Worm (Caenorhabditis elegans): Measurements from ENCODE around the gene ZK666.1.
A peak's percentile ranks its signal among the peaks of the same experiment; 100 is the strongest.

Gene ZK666.1

DNA sequence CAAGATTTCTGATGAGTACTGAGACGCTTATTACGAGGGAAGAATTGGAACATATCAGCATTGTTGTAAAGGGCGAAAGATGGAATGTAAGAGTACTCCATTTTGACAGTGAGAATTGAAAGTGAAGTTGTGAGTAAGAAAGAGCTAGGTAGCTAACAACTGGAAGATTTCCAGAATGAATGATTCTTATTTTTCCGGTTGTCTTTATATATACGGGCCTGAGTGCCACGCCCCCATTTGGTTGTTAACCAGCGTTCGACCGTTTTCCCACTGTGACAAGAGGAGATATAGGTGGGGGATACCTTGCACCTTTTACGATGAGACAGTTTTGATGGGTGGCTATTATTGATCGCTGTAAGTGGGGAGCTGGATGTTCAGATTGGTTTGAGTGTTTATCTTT, at the start of gene ZK666.1:
Gene ZK666.1 (minus strand): TSS at position 101 of the 400 bp plus-strand sequence.
- TF ChIP-seq unc-39 (tag; optimal IDR thresholded peaks at IDR 0.05): no peak

DNA sequence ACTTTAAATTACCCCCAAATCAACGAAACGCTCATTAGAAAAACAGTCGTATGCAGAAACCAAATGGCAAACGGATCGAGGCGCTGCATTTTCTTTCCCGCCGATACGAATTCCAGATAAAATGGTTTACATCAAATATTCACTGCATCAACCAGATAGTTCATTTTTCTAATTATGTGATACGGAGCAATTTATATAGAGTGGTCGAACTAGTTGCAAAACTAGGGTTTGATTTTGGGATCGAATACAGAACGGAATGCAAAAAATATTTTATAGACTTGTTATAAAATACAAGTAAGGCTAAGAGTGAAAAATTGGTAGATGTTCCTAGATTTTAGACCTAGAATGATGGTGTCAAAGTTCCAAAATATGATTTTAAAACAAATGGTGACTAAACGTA, 48.7 kb upstream of the ZK666.1 start:
- TF ChIP-seq unc-62 (GFP tag; optimal IDR thresholded peaks at IDR 0.05): no peak
- no peak for TF ChIP-seq ceh-82 (tag; optimal IDR thresholded peaks at IDR 0.05)
- no peak for TF ChIP-seq egl-5 (tag; optimal IDR thresholded peaks at IDR 0.05)
- no peak for TF ChIP-seq unc-39 (tag; optimal IDR thresholded peaks at IDR 0.05)
- TF ChIP-seq tbx-2 (tag; optimal IDR thresholded peaks at IDR 0.05): no peak
- TF ChIP-seq elt-3 (tag; optimal IDR thresholded peaks at IDR 0.05): no peak
- TF ChIP-seq hmg-11 (tag; optimal IDR thresholded peaks at IDR 0.05): no peak
- no peak for TF ChIP-seq ztf-4 (tag; optimal IDR thresholded peaks at IDR 0.05)
- no peak for TF ChIP-seq R02D3.7 (tag; optimal IDR thresholded peaks at IDR 0.05)
- no peak for TF ChIP-seq jun-1 (tag; optimal IDR thresholded peaks at IDR 0.05)
- no peak for TF ChIP-seq ceh-9 (tag; optimal IDR thresholded peaks at IDR 0.05)
- no peak for TF ChIP-seq ztf-11 (tag; optimal IDR thresholded peaks at IDR 0.05)
- no peak for TF ChIP-seq fos-1 (tag; optimal IDR thresholded peaks at IDR 0.05)
- no peak for TF ChIP-seq nhr-11 (tag; optimal IDR thresholded peaks at IDR 0.05)
- TF ChIP-seq nhr-28 (tag; optimal IDR thresholded peaks at IDR 0.05): no peak
- no peak for TF ChIP-seq lsy-12 (tag; optimal IDR thresholded peaks at IDR 0.05)
- no peak for TF ChIP-seq nhr-76 (tag; optimal IDR thresholded peaks at IDR 0.05)
- TF ChIP-seq lin-39 (tag; optimal IDR thresholded peaks at IDR 0.05): no peak
- TF ChIP-seq aly-2 (tag; optimal IDR thresholded peaks at IDR 0.05): no peak

DNA sequence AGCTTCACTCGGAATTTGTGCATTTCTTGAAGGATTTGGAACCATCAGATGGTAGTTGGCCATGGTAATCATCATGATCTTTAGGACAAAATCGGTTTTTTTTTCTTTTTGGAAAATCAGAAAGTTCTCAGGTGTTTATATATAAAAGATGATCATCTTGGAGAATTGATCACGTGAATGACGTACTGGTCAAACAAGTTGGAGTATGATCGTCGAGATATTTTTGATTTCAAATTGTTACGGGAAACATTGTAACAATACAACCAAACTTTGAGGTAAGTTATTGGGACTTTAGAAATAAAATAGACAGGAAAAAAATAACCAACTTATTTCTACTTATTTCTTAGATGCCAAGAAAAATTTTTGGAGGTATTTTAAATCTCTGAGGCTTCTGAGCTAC, 47.9 kb upstream of the ZK666.1 start, which contains the start of gene F59B10.4:
Gene F59B10.4 (minus strand): TSS at position 101 of the 400 bp plus-strand sequence.
- no peak for TF ChIP-seq nhr-25 (tag; optimal IDR thresholded peaks at IDR 0.05)
- no peak for TF ChIP-seq nhr-43 (tag; optimal IDR thresholded peaks at IDR 0.05; ENCODE audit: poor library complexity, severe bottlenecking)
- no peak for TF ChIP-seq snpc-4 (tag; optimal IDR thresholded peaks at IDR 0.05)
- TF ChIP-seq ZK546.5 (tag; optimal IDR thresholded peaks at IDR 0.05): no peak
- TF ChIP-seq nhr-23 (tag; optimal IDR thresholded peaks at IDR 0.05): no peak

DNA sequence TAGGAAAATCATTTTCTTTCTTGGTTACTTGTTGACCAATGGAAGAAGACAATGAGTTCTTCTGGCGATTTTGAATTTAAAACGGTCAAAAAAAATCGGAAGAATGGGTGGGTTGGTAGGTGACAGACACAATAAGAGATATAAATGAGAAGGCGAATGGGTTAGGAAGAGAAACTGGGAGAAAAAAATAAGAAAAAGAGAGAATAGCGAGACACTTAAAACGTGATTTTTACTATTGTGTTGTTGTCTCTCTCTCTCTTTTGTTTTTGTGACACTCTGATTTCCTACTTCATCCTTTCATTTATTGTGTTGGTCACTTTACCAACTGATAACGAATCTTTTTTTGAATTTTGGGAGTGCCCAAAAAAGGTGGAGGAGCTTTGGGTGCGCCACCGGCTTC, 45.2 kb upstream of the ZK666.1 start:
- TF ChIP-seq nhr-23 (tag; optimal IDR thresholded peaks at IDR 0.05): peak; percentile 40
- TF ChIP-seq lsy-12 (tag; optimal IDR thresholded peaks at IDR 0.05): no peak

ce11 chrII:10515422-10515821, 44.3 kb upstream of the ZK666.1 start:
- TF ChIP-seq mdl-1 (tag; optimal IDR thresholded peaks at IDR 0.05) (no peak), ceh-28 (tag; optimal IDR thresholded peaks at IDR 0.05) (peak; percentile 2), nhr-23 (tag; optimal IDR thresholded peaks at IDR 0.05) (peak; percentile 54)

DNA sequence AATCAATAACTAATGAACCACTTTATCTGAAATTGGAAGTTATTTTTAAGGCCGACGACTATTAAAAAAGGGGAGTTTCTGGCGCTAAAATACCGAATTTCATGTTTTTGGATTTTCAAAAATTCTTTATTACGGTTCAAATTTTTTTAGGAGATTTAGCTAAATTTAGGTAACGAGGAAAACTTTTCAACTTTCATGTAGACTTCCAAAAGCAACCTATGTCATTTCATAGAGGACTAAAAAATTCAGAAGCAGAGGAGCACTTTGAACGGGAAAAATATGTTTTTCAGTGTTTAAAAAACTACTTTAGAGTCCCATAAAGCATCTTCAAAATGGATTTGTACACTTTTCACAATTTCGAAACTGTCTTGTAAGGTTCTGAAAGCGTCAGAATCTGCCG, 42.2 kb upstream of the ZK666.1 start:
- TF ChIP-seq nhr-12 (tag; optimal IDR thresholded peaks at IDR 0.05): no peak
- no peak for TF ChIP-seq egl-27 (tag; optimal IDR thresholded peaks at IDR 0.05)
- no peak for TF ChIP-seq fkh-10 (GFP tag; optimal IDR thresholded peaks at IDR 0.05)
- TF ChIP-seq mdl-1 (tag; optimal IDR thresholded peaks at IDR 0.05): no peak
- TF ChIP-seq ceh-82 (tag; optimal IDR thresholded peaks at IDR 0.05): no peak
- no peak for TF ChIP-seq ama-1 (optimal IDR thresholded peaks at IDR 0.05)
- TF ChIP-seq skn-1 (tag; optimal IDR thresholded peaks at IDR 0.05): no peak

DNA sequence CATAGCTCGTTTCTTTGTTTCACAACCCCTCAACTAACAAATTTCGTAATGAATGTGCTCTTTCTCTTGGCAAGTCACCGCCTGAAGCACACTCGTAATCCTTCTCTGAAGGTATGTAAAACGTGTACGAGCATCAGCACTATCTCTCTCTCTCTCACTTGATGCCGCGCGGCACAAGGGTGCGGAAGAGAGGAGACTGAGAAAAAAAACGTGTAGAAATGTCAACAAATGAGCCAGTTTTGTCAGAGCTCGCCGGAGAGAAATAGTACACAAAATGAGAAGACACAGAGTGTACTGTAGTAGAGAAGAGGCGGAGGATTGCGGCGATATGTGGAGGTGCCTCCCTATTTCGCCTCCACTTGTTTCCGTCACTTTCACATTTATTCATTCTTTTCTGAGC, 39.1 kb upstream of the ZK666.1 start, which contains the start of gene F59B10.3:
Gene F59B10.3 (plus strand): TSS at position 301 of the 400 bp plus-strand sequence.
- no peak for TF ChIP-seq egl-5 (tag; optimal IDR thresholded peaks at IDR 0.05)
- no peak for TF ChIP-seq jun-1 (tag; optimal IDR thresholded peaks at IDR 0.05)
- TF ChIP-seq ceh-28 (tag; optimal IDR thresholded peaks at IDR 0.05): no peak
- TF ChIP-seq elt-1 (tag; optimal IDR thresholded peaks at IDR 0.05): no peak
- no peak for TF ChIP-seq unc-62 (GFP tag; optimal IDR thresholded peaks at IDR 0.05)
- TF ChIP-seq skn-1 (tag; optimal IDR thresholded peaks at IDR 0.05): no peak
- peak; percentile 63 for TF ChIP-seq pha-4 (tag; optimal IDR thresholded peaks at IDR 0.05)

Measured in whole organism, L3 larva.